Fruit fly (Drosophila melanogaster) whole organism, embryonic: ENCODE measurements around the gene Ssl2.

ENCODE experiments used
- Ada2b ChIP-seq: fragments of 200-800 bp; sonication (Bioruptor generic); IDR thresholded peaks from 2 replicates; pipeline ENCODE4 v1.3.6; 2022; ENCODE audit warnings: missing biosample characterization, missing genetic modification characterization
- Antp ChIP-seq: fragments of 200-800 bp; sonication (Bioruptor generic); optimal IDR thresholded peaks from 3 replicates; lab custom pipeline; 2016; ENCODE audit warnings: missing biosample characterization, missing genetic modification characterization
- CG11093 ChIP-seq: fragments of 200-800 bp; sonication (Bioruptor generic); IDR thresholded peaks from 3 replicates; pipeline ENCODE4 v1.3.6; 2022; ENCODE audit warnings: missing biosample characterization, missing genetic modification characterization
- CG11398 ChIP-seq: fragments of 200-800 bp; sonication (Bioruptor generic); optimal IDR thresholded peaks from 2 replicates; lab custom pipeline; 2016; ENCODE audit warnings: missing biosample characterization, missing genetic modification characterization
- CG11695 ChIP-seq: fragments of 200-800 bp; sonication (Bioruptor generic); IDR thresholded peaks from 3 replicates; pipeline ENCODE4 v1.3.6; 2022; ENCODE audit warnings: missing biosample characterization, missing genetic modification characterization
- CG12659 ChIP-seq: fragments of 200-800 bp; sonication (Bioruptor generic); optimal IDR thresholded peaks from 3 replicates; lab custom pipeline; 2017; ENCODE audit warnings: mild to moderate bottlenecking, missing biosample characterization, missing genetic modification reagents, missing genetic modification characterization
- CG13123 ChIP-seq: fragments of 200-800 bp; sonication (Bioruptor generic); optimal IDR thresholded peaks from 2 replicates; lab custom pipeline; 2016; ENCODE audit warnings: missing biosample characterization, missing genetic modification characterization
- CG14710 ChIP-seq: fragments of 200-800 bp; sonication (Bioruptor generic); optimal IDR thresholded peaks from 3 replicates; lab custom pipeline; 2019; ENCODE audit warnings: missing biosample characterization, mild to moderate bottlenecking, missing genetic modification characterization, moderate library complexity
- CG16813 ChIP-seq: fragments of 200-800 bp; sonication (Bioruptor generic); IDR thresholded peaks from 3 replicates; pipeline ENCODE4 v1.3.6; 2022; ENCODE audit warnings: missing biosample characterization, missing genetic modification characterization; ENCODE audit not compliant: partially characterized antibody
- CG17568 ChIP-seq: fragments of 200-800 bp; sonication (Bioruptor generic); optimal IDR thresholded peaks from 2 replicates; lab custom pipeline; 2018; ENCODE audit warnings: missing biosample characterization, mild to moderate bottlenecking, missing genetic modification characterization, moderate library complexity
- CG17612 ChIP-seq: fragments of 200-800 bp; sonication (Bioruptor generic); IDR thresholded peaks from 2 replicates; pipeline ENCODE4 v1.3.6; 2022; ENCODE audit warnings: missing biosample characterization, missing genetic modification characterization
- CG2129 ChIP-seq: fragments of 200-800 bp; sonication (Bioruptor generic); IDR thresholded peaks from 2 replicates; pipeline ENCODE4 v1.3.6; 2022; ENCODE audit warnings: missing biosample characterization, missing genetic modification characterization; ENCODE audit not compliant: partially characterized antibody
- CG2202 ChIP-seq: fragments of 200-800 bp; sonication (Bioruptor generic); optimal IDR thresholded peaks from 2 replicates; lab custom pipeline; 2018; ENCODE audit warnings: missing biosample characterization, mild to moderate bottlenecking, missing genetic modification characterization
- CG8478 ChIP-seq: fragments of >200 bp; optimal IDR thresholded peaks from 2 replicates; lab custom pipeline; 2018
- CG9215 ChIP-seq: fragments of 200-800 bp; sonication (Bioruptor generic); IDR thresholded peaks from 2 replicates; pipeline ENCODE4 v1.3.6; 2022; ENCODE audit warnings: missing biosample characterization, missing genetic modification characterization
- CG9876 ChIP-seq: fragments of 200-800 bp; sonication (Bioruptor generic); optimal IDR thresholded peaks from 2 replicates; lab custom pipeline; 2016; ENCODE audit warnings: missing biosample characterization, missing genetic modification characterization
- Dek ChIP-seq: fragments of 200-800 bp; sonication (Bioruptor generic); optimal IDR thresholded peaks from 3 replicates; lab custom pipeline; 2019; ENCODE audit warnings: missing biosample characterization, mild to moderate bottlenecking, missing genetic modification characterization, moderate library complexity
- Doc3 ChIP-seq: fragments of 200-800 bp; sonication (Bioruptor generic); IDR thresholded peaks from 3 replicates; pipeline ENCODE4 v1.3.6; 2022; ENCODE audit warnings: missing biosample characterization, missing genetic modification characterization; ENCODE audit not compliant: partially characterized antibody
- Dp ChIP-seq: fragments of 200-800 bp; sonication (Bioruptor generic); optimal IDR thresholded peaks from 2 replicates; lab custom pipeline; 2018; ENCODE audit warnings: missing biosample characterization, mild to moderate bottlenecking, missing genetic modification characterization, moderate library complexity
- Gsc ChIP-seq: fragments of 200-800 bp; sonication (Bioruptor generic); IDR thresholded peaks from 2 replicates; pipeline ENCODE4 v1.3.6; 2022; ENCODE audit warnings: missing biosample characterization, missing genetic modification characterization
- Jarid2 ChIP-seq: fragments of 200-800 bp; sonication (Bioruptor generic); optimal IDR thresholded peaks from 3 replicates; lab custom pipeline; 2017; ENCODE audit warnings: mild to moderate bottlenecking, missing biosample characterization, missing genetic modification reagents, missing genetic modification characterization
- Max ChIP-seq: fragments of 200-800 bp; sonication (Bioruptor generic); optimal IDR thresholded peaks from 2 replicates; lab custom pipeline; 2016; ENCODE audit warnings: missing biosample characterization, mild to moderate bottlenecking, missing genetic modification characterization
- Mes4 ChIP-seq: fragments of 200-800 bp; sonication (Bioruptor generic); optimal IDR thresholded peaks from 2 replicates; lab custom pipeline; 2016; ENCODE audit warnings: missing biosample characterization, missing genetic modification characterization
- Spps ChIP-seq: fragments of 200-800 bp; sonication (Bioruptor generic); optimal IDR thresholded peaks from 2 replicates; lab custom pipeline; 2018; ENCODE audit warnings: missing biosample characterization, mild to moderate bottlenecking, missing genetic modification characterization
- TFAM ChIP-seq: fragments of 200-800 bp; sonication (Bioruptor generic); optimal IDR thresholded peaks from 2 replicates; lab custom pipeline; 2017; ENCODE audit warnings: missing biosample characterization, missing genetic modification characterization, inconsistent platforms
- ac ChIP-seq: fragments of 200-800 bp; sonication (Bioruptor generic); optimal IDR thresholded peaks from 3 replicates; lab custom pipeline; 2017; ENCODE audit warnings: missing biosample characterization, mild to moderate bottlenecking, missing genetic modification characterization
- az2 ChIP-seq: fragments of 200-800 bp; sonication (Bioruptor generic); optimal IDR thresholded peaks from 3 replicates; lab custom pipeline; 2016; ENCODE audit warnings: missing biosample characterization, missing genetic modification characterization
- caup ChIP-seq: fragments of 200-800 bp; sonication (Bioruptor generic); optimal IDR thresholded peaks from 3 replicates; lab custom pipeline; 2017; ENCODE audit warnings: missing biosample characterization, mild to moderate bottlenecking, missing genetic modification characterization, moderate library complexity; ENCODE audit not compliant: severe bottlenecking
- dysf ChIP-seq: fragments of 200-800 bp; sonication (Bioruptor generic); IDR thresholded peaks from 3 replicates; pipeline ENCODE4 v1.3.6; 2022; ENCODE audit warnings: missing biosample characterization, missing genetic modification characterization
- esg ChIP-seq: fragments of 200-800 bp; sonication (Bioruptor generic); conservative IDR thresholded peaks from 2 replicates; pipeline ENCODE4 v1.3.6; 2022; ENCODE audit warnings: missing biosample characterization, missing genetic modification characterization
- eve ChIP-seq, 2 experiments: fragments of >200 bp; optimal IDR thresholded peaks; 2 replicates each; lab custom pipeline; 2017; ENCODE audit warnings: missing biosample characterization in 2 of 2, missing genetic modification characterization in 2 of 2
- fd3F ChIP-seq: fragments of 200-800 bp; sonication (Bioruptor generic); optimal IDR thresholded peaks from 2 replicates; lab custom pipeline; 2018; ENCODE audit warnings: missing biosample characterization, mild to moderate bottlenecking, missing genetic modification characterization, moderate library complexity
- ftz-f1 ChIP-seq: fragments of 200-800 bp; sonication (Bioruptor generic); optimal IDR thresholded peaks from 2 replicates; lab custom pipeline; 2016; ENCODE audit warnings: missing biosample characterization, missing genetic modification characterization
- gem ChIP-seq: fragments of 200-800 bp; sonication (Bioruptor generic); optimal IDR thresholded peaks from 2 replicates; lab custom pipeline; 2019; ENCODE audit warnings: missing biosample characterization, mild to moderate bottlenecking, missing genetic modification characterization, moderate library complexity
- gro ChIP-seq: fragments of 200-800 bp; sonication (Bioruptor generic); optimal IDR thresholded peaks from 2 replicates; lab custom pipeline; 2016; ENCODE audit warnings: missing biosample characterization, missing genetic modification characterization
- h ChIP-seq: fragments of >200 bp; optimal IDR thresholded peaks from 2 replicates; lab custom pipeline; 2017
- hb ChIP-seq: fragments of 200-800 bp; sonication (Bioruptor generic); IDR thresholded peaks from 3 replicates; pipeline ENCODE4 v1.3.6; 2022; ENCODE audit warnings: missing biosample characterization, missing genetic modification characterization; ENCODE audit not compliant: partially characterized antibody
- her ChIP-seq: fragments of 200-800 bp; sonication (Bioruptor generic); optimal IDR thresholded peaks from 2 replicates; lab custom pipeline; 2016; ENCODE audit warnings: missing biosample characterization, missing genetic modification characterization
- ken ChIP-seq: fragments of 200-800 bp; sonication (Bioruptor generic); IDR thresholded peaks from 3 replicates; pipeline ENCODE4 v1.3.6; 2022; ENCODE audit warnings: missing biosample characterization, missing genetic modification characterization
- nmo ChIP-seq: fragments of 200-800 bp; sonication (Bioruptor generic); optimal IDR thresholded peaks from 2 replicates; lab custom pipeline; 2018; ENCODE audit warnings: missing biosample characterization, mild to moderate bottlenecking, missing genetic modification characterization, moderate library complexity
- nom ChIP-seq: fragments of 200-800 bp; sonication (Bioruptor generic); optimal IDR thresholded peaks from 2 replicates; lab custom pipeline; 2017; ENCODE audit warnings: missing biosample characterization, missing genetic modification characterization, mild to moderate bottlenecking, moderate library complexity, missing genetic modification reagents
- phol ChIP-seq: fragments of 200-800 bp; sonication (Bioruptor generic); optimal IDR thresholded peaks from 3 replicates; lab custom pipeline; 2018; ENCODE audit warnings: missing biosample characterization, mild to moderate bottlenecking, missing genetic modification characterization, moderate library complexity
- psq ChIP-seq: fragments of 200-800 bp; sonication (Bioruptor generic); optimal IDR thresholded peaks from 2 replicates; lab custom pipeline; 2017; ENCODE audit warnings: missing biosample characterization, missing genetic modification characterization
- pum ChIP-seq: fragments of 200-800 bp; sonication (Bioruptor generic); optimal IDR thresholded peaks from 2 replicates; lab custom pipeline; 2016; ENCODE audit warnings: missing biosample characterization, missing genetic modification characterization
- ranshi ChIP-seq: fragments of 200-800 bp; sonication (Bioruptor generic); IDR thresholded peaks from 2 replicates; pipeline ENCODE4 v1.3.6; 2022; ENCODE audit warnings: missing biosample characterization, missing genetic modification characterization
- scrt ChIP-seq: fragments of 200-800 bp; sonication (Bioruptor generic); optimal IDR thresholded peaks from 2 replicates; lab custom pipeline; 2018; ENCODE audit warnings: missing biosample characterization, mild to moderate bottlenecking, missing genetic modification characterization, moderate library complexity
- sima ChIP-seq: fragments of 200-800 bp; sonication (Bioruptor generic); optimal IDR thresholded peaks from 2 replicates; lab custom pipeline; 2016; ENCODE audit warnings: missing biosample characterization, missing genetic modification characterization
- sob ChIP-seq: fragments of 200-800 bp; sonication (Bioruptor generic); IDR thresholded peaks from 2 replicates; pipeline ENCODE4 v1.3.6; 2022; ENCODE audit warnings: missing biosample characterization, missing genetic modification characterization
- sr ChIP-seq: fragments of 200-800 bp; sonication (Bioruptor generic); IDR thresholded peaks from 3 replicates; pipeline ENCODE4 v1.3.6; 2022; ENCODE audit warnings: missing biosample characterization, missing genetic modification characterization
- yki ChIP-seq: fragments of >200 bp; optimal IDR thresholded peaks from 3 replicates; lab custom pipeline; 2018
- zen ChIP-seq: fragments of 200-800 bp; sonication (Bioruptor generic); optimal IDR thresholded peaks from 3 replicates; lab custom pipeline; 2018; ENCODE audit warnings: missing biosample characterization, mild to moderate bottlenecking, missing genetic modification characterization, moderate library complexity

The Ssl2 gene

dm6 chr3R:29040526-29041195 is 8.2 kb upstream of the Ssl2 start (continued):
- no peak for TF ChIP-seq gro (GFP tag; lab: Kevin White, UChicago)
- TF ChIP-seq psq (GFP tag; lab: Kevin White, UChicago), result no peak
- TF ChIP-seq caup (GFP tag; lab: Kevin White, UChicago), result peak; percentile 72
- TF ChIP-seq sr (GFP tag; lab: Robert Waterston, UW), result no peak
- TF ChIP-seq Antp (GFP tag; lab: Kevin White, UChicago), result no peak
- peak; percentile 70 for TF ChIP-seq az2 (GFP tag; lab: Kevin White, UChicago)
- TF ChIP-seq zen (tag; lab: Kevin White, UChicago), result no peak
- peak; percentile 79 for TF ChIP-seq phol
- TF ChIP-seq yki (lab: Kevin White, UChicago), result no peak
- no peak for TF ChIP-seq Doc3 (GFP tag; lab: Robert Waterston, UW)
- TF ChIP-seq Gsc (GFP tag; lab: Robert Waterston, UW), result no peak
- TF ChIP-seq her (GFP tag; lab: Kevin White, UChicago), result peak; percentile 28
- TF ChIP-seq CG9215, result 0 out of 2 replicates have a peak, but pooled peaks have one; percentile 14
- no peak for TF ChIP-seq CG13123
- peak; percentile 45 for TF ChIP-seq ftz-f1 (GFP tag; lab: Kevin White, UChicago)
- TF ChIP-seq h (lab: Kevin White, UChicago), result no peak
- TF ChIP-seq CG17568, result no peak
- no peak for TF ChIP-seq nom (GFP tag; lab: Kevin White, UChicago)
- peak; percentile 86 for TF ChIP-seq CG11695 (GFP tag; lab: Robert Waterston, UW)
- TF ChIP-seq Ada2b (GFP tag; lab: Robert Waterston, UW), result peak; percentile 28
- no peak for TF ChIP-seq CG16813
- 0 out of 2 replicates have a peak, but pooled peaks have one; percentile 36 for TF ChIP-seq sob (GFP tag; lab: Robert Waterston, UW)
- peak; percentile 48 for TF ChIP-seq scrt
- no peak for TF ChIP-seq CG17612 (GFP tag; lab: Robert Waterston, UW)
- TF ChIP-seq CG2129 (GFP tag; lab: Robert Waterston, UW), result no peak
- TF ChIP-seq ac (GFP tag; lab: Kevin White, UChicago), result no peak
- TF ChIP-seq CG8478 (lab: Kevin White, UChicago), result no peak
- TF ChIP-seq Jarid2 (GFP tag; lab: Kevin White, UChicago), result no peak
- no peak for TF ChIP-seq hb (GFP tag; lab: Robert Waterston, UW)
- peak; percentile 74 for TF ChIP-seq CG12659
- TF ChIP-seq Max (GFP tag; lab: Kevin White, UChicago), result peak; percentile 22
- TF ChIP-seq CG2202 (tag; lab: Kevin White, UChicago), result no peak
- TF ChIP-seq pum (GFP tag; lab: Kevin White, UChicago), result no peak
- TF ChIP-seq Mes4 (GFP tag; lab: Kevin White, UChicago), result no peak
- TF ChIP-seq esg (GFP tag; lab: Robert Waterston, UW), result peak; percentile 54
- TF ChIP-seq eve (GFP tag; optimal IDR thresholded peaks at IDR 0.05; lab: Kevin White, UChicago), result no peak
- TF ChIP-seq sima (GFP tag; lab: Kevin White, UChicago), result no peak
- peak; percentile 68; the same call in 2 of the 3 replicates for TF ChIP-seq dysf (GFP tag; lab: Robert Waterston, UW)
- TF ChIP-seq Dp (GFP tag; lab: Kevin White, UChicago), result no peak
- no peak for TF ChIP-seq CG9876 (GFP tag; lab: Kevin White, UChicago)
- peak; percentile 13 for TF ChIP-seq Spps (tag; lab: Kevin White, UChicago)
- peak; percentile 57 for TF ChIP-seq fd3F (GFP tag; lab: Kevin White, UChicago)
- peak; percentile 78 for TF ChIP-seq nmo (GFP tag; lab: Kevin White, UChicago)
- no peak for TF ChIP-seq TFAM (GFP tag; lab: Kevin White, UChicago)
- TF ChIP-seq gem (tag; lab: Kevin White, UChicago), result peak; percentile 88
- 0 out of 3 replicates have a peak, but pooled peaks have one; percentile 4 for TF ChIP-seq ken (GFP tag; lab: Robert Waterston, UW)
- no peak for TF ChIP-seq CG11398 (GFP tag; lab: Kevin White, UChicago)
- TF ChIP-seq CG14710 (tag; lab: Kevin White, UChicago), result peak; percentile 40
- TF ChIP-seq CG11093 (GFP tag; lab: Robert Waterston, UW), result peak; percentile 51; the same call in 1 of the 3 replicates
- 0 out of 2 replicates have a peak, but pooled peaks have one; percentile 11 for TF ChIP-seq ranshi (GFP tag; lab: Robert Waterston, UW)
- no peak for TF ChIP-seq Dek (tag; lab: Kevin White, UChicago)
